Worm (Caenorhabditis elegans) whole organism, L2 larva: ENCODE data around the gene srh-211.

Experiments used
- F13H6.1 ChIP-seq: sonication (generic microtip); optimal IDR thresholded peaks from 2 replicates; lab custom pipeline; 2016; ENCODE audit warnings: missing genetic modification characterization, missing compliant biosample characterization
- R02D3.7 ChIP-seq: fragments of 150-350 bp; optimal IDR thresholded peaks from 2 replicates; lab custom pipeline; 2014; ENCODE audit warnings: missing biosample characterization, missing genetic modification characterization
- ZK546.5 ChIP-seq: sonication (generic microtip); optimal IDR thresholded peaks from 2 replicates; lab custom pipeline; 2017; ENCODE audit warnings: missing biosample characterization, missing genetic modification characterization
- alr-1 ChIP-seq: fragments of 150-350 bp; optimal IDR thresholded peaks from 2 replicates; lab custom pipeline; 2014; ENCODE audit warnings: missing biosample characterization, missing genetic modification characterization
- ceh-82 ChIP-seq: fragments of 150-350 bp; optimal IDR thresholded peaks from 2 replicates; lab custom pipeline; 2014; ENCODE audit warnings: missing biosample characterization, missing genetic modification characterization
- crh-2 ChIP-seq: sonication (generic microtip); optimal IDR thresholded peaks from 2 replicates; lab custom pipeline; 2017; ENCODE audit warnings: missing biosample characterization, missing genetic modification characterization
- egl-27 ChIP-seq: sonication (generic microtip); optimal IDR thresholded peaks from 3 replicates; lab custom pipeline; 2017; ENCODE audit warnings: missing biosample characterization, missing genetic modification reagents, missing genetic modification characterization
- elt-1 ChIP-seq: fragments of 150-350 bp; optimal IDR thresholded peaks from 2 replicates; lab custom pipeline; 2014; ENCODE audit warnings: missing biosample characterization, missing genetic modification characterization
- elt-3 ChIP-seq: sonication (generic microtip); optimal IDR thresholded peaks from 2 replicates; lab custom pipeline; 2017; ENCODE audit warnings: missing biosample characterization, missing genetic modification characterization
- fos-1 ChIP-seq: fragments of 150-350 bp; optimal IDR thresholded peaks from 2 replicates; lab custom pipeline; 2014; ENCODE audit warnings: missing biosample characterization, missing genetic modification characterization
- lin-11 ChIP-seq: fragments of 150-350 bp; sonication (generic microtip); optimal IDR thresholded peaks from 2 replicates; lab custom pipeline; 2014; ENCODE audit warnings: missing biosample characterization, missing genetic modification characterization, inconsistent platforms, mixed read lengths
- lin-13 ChIP-seq: fragments of 150-350 bp; optimal IDR thresholded peaks from 2 replicates; lab custom pipeline; 2014; ENCODE audit warnings: missing biosample characterization, missing genetic modification reagents, missing genetic modification characterization
- lin-39 ChIP-seq: fragments of 150-350 bp; optimal IDR thresholded peaks from 2 replicates; lab custom pipeline; 2014; ENCODE audit warnings: missing biosample characterization, missing genetic modification reagents, missing genetic modification characterization
- lsy-2 ChIP-seq, 2 experiments: fragments of 150-350 bp in 1 of 2; sonication (generic microtip) in 1 of 2; optimal IDR thresholded peaks; 2 replicates each; lab custom pipeline; 2014 to 2017; ENCODE audit warnings: missing biosample characterization in 2 of 2, missing genetic modification characterization in 2 of 2
- mbf-1 ChIP-seq: sonication (generic microtip); optimal IDR thresholded peaks from 2 replicates; lab custom pipeline; 2017; ENCODE audit warnings: missing biosample characterization, missing genetic modification characterization
- nhr-10 ChIP-seq: sonication (generic microtip); optimal IDR thresholded peaks from 2 replicates; lab custom pipeline; 2017; ENCODE audit warnings: missing biosample characterization, missing genetic modification characterization
- nhr-11 ChIP-seq: fragments of 150-350 bp; optimal IDR thresholded peaks from 2 replicates; lab custom pipeline; 2014; ENCODE audit warnings: missing biosample characterization, missing genetic modification characterization
- nhr-12 ChIP-seq: fragments of 150-350 bp; optimal IDR thresholded peaks from 2 replicates; lab custom pipeline; 2014; ENCODE audit warnings: missing biosample characterization, missing genetic modification characterization
- nhr-129 ChIP-seq: fragments of 150-350 bp; optimal IDR thresholded peaks from 2 replicates; lab custom pipeline; 2014; ENCODE audit warnings: missing biosample characterization, missing genetic modification characterization
- nhr-21 ChIP-seq: fragments of 150-350 bp; optimal IDR thresholded peaks from 2 replicates; lab custom pipeline; 2014; ENCODE audit warnings: missing biosample characterization, missing genetic modification characterization
- nhr-237 ChIP-seq: fragments of 150-350 bp; optimal IDR thresholded peaks from 2 replicates; lab custom pipeline; 2014; ENCODE audit warnings: missing biosample characterization, missing genetic modification characterization
- nhr-25 ChIP-seq: fragments of 150-350 bp; sonication (generic microtip); optimal IDR thresholded peaks from 3 replicates; lab custom pipeline; 2014; ENCODE audit warnings: missing biosample characterization, missing genetic modification characterization
- peb-1 ChIP-seq: fragments of 150-350 bp; optimal IDR thresholded peaks from 2 replicates; lab custom pipeline; 2014; ENCODE audit warnings: missing biosample characterization, missing genetic modification characterization
- sem-4 ChIP-seq: fragments of 150-350 bp; optimal IDR thresholded peaks from 2 replicates; lab custom pipeline; 2014; ENCODE audit warnings: missing biosample characterization, missing genetic modification reagents, missing genetic modification characterization
- skn-1 ChIP-seq: sonication (generic microtip); optimal IDR thresholded peaks from 2 replicates; lab custom pipeline; 2017; ENCODE audit warnings: missing biosample characterization, missing genetic modification characterization
- sma-3 ChIP-seq: sonication (generic microtip); optimal IDR thresholded peaks from 2 replicates; lab custom pipeline; 2016; ENCODE audit warnings: missing genetic modification reagents, missing genetic modification characterization, missing compliant biosample characterization
- snpc-4 ChIP-seq: fragments of 150-350 bp; optimal IDR thresholded peaks from 2 replicates; lab custom pipeline; 2014; ENCODE audit warnings: missing biosample characterization, missing genetic modification characterization
- unc-39 ChIP-seq: fragments of 150-350 bp; optimal IDR thresholded peaks from 2 replicates; lab custom pipeline; 2014; ENCODE audit warnings: missing biosample characterization, missing genetic modification characterization
- unc-55 ChIP-seq: fragments of 150-350 bp; sonication (generic microtip); optimal IDR thresholded peaks from 3 replicates; lab custom pipeline; 2014; ENCODE audit warnings: missing biosample characterization, missing genetic modification reagents, missing genetic modification characterization
- unc-62 ChIP-seq: fragments of 150-350 bp; optimal IDR thresholded peaks from 2 replicates; lab custom pipeline; 2014; ENCODE audit warnings: missing biosample characterization, missing genetic modification reagents, missing genetic modification characterization
- zag-1 ChIP-seq: fragments of 150-350 bp; optimal IDR thresholded peaks from 2 replicates; lab custom pipeline; 2014; ENCODE audit warnings: missing biosample characterization, missing genetic modification characterization
- ztf-1 ChIP-seq: fragments of 200-800 bp; sonication (Bioruptor generic); conservative IDR thresholded peaks from 2 replicates; pipeline ENCODE4 v1.3.6; 2022; ENCODE audit warnings: missing genetic modification characterization, missing compliant biosample characterization
- ztf-11 ChIP-seq: sonication (generic microtip); optimal IDR thresholded peaks from 2 replicates; lab custom pipeline; 2017; ENCODE audit warnings: missing biosample characterization, missing genetic modification characterization
- ztf-4 ChIP-seq: fragments of 150-350 bp; optimal IDR thresholded peaks from 2 replicates; lab custom pipeline; 2014; ENCODE audit warnings: missing biosample characterization, missing genetic modification characterization

Gene srh-211

DNA sequence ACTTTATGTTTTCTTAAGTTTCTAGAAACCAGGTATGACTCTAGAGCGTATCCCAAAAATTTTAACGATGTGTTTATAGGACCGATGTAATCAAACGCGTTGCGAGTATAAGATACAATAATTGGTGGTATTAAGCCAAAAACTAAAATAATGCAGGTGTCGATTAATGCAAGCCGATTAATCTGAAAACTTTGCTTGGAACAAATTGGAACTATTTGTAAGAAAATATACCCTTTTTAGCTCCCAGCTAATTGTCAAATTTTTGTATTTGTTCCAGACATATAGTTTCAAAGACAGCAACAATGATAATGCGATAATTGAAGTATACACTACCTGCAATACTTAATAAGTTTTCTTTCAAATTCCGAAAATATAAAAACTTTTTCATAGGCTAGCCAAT lies at the start of gene srh-211:
TSS of gene srh-211 (minus strand) at position 101 of the 400 bp plus-strand sequence.
- TF ChIP-seq fos-1 (no peak), nhr-11 (tag; lab: Kevin White, UChicago) (no peak), peb-1 (tag; lab: Kevin White, UChicago) (no peak), sma-3 (no peak), R02D3.7 (tag; lab: Kevin White, UChicago) (no peak), elt-3 (no peak), ztf-1 (GFP tag; lab: Robert Waterston, UW) (no peak), ZK546.5 (tag; lab: Kevin White, UChicago) (no peak), crh-2 (tag; lab: Kevin White, UChicago) (no peak), elt-1 (tag; lab: Kevin White, UChicago) (no peak), unc-62 (no peak)
- TF ChIP-seq, all 48 proteins: peak for 0

DNA sequence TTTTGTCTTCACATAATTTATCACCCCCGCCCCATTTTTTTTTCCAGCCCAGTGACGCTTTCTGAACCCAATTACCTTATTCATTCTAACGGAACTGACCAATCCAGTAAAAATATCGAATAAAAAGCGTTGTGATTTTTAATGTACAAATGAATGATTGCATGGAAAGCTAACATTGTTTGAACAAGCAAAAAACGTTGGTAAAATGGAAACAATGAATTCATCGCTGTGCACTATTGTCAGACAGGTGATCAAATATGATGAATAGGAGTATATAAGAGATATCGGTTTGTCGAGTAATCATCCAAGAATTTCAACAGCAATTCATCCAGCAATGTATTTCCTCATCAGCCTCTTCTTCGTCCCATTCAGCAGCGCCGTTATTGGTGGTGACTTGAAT lies 48.4 kb upstream of the srh-211 start, which contains the start of gene phat-4:
TSS of gene phat-4 (plus strand) at position 301 of the 400 bp plus-strand sequence.
- TF ChIP-seq nhr-11 (tag; lab: Kevin White, UChicago), result no peak
- no peak for TF ChIP-seq nhr-10 (tag; lab: Kevin White, UChicago)
- TF ChIP-seq sem-4 (tag; lab: Kevin White, UChicago), result no peak
- TF ChIP-seq nhr-12, result no peak
- no peak for TF ChIP-seq unc-39
- TF ChIP-seq nhr-129 (tag; lab: Kevin White, UChicago), result no peak
- no peak for TF ChIP-seq elt-3

DNA sequence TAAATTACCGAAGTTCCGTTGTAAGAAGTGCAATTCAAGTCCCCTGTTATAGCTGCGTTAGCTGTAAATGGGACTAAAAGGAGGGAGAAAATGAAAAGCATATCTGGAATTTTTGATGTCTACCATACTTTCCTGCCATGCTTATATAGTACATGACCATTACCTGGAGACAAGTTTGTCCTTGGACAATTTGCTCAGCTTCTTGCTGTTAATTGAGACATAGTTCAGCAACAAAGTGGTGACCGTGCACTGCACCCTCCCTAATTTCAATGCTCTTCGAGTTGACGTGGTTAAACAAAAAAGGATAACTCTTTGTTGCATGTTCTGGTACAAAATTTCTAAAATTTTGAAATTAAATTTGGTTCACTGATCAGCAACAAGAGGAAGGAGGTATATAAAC lies 46.3 kb upstream of the srh-211 start, which contains the start of gene T05B4.13:
TSS of gene T05B4.13 (minus strand) at position 101 of the 400 bp plus-strand sequence.
- TF ChIP-seq lin-11 (tag; lab: Kevin White, UChicago) (no peak), elt-3 (no peak), egl-27 (no peak), lin-13 (no peak), ceh-82 (tag; lab: Kevin White, UChicago) (no peak), unc-39 (no peak), peb-1 (tag; lab: Kevin White, UChicago) (no peak), unc-55 (GFP tag; lab: Kevin White, UChicago) (no peak), skn-1 (tag; lab: Kevin White, UChicago) (no peak), elt-1 (tag; lab: Kevin White, UChicago) (no peak), lin-39 (tag; lab: Kevin White, UChicago) (no peak), ZK546.5 (tag; lab: Kevin White, UChicago) (no peak), crh-2 (tag; lab: Kevin White, UChicago) (no peak), nhr-11 (tag; lab: Kevin White, UChicago) (no peak), ztf-1 (GFP tag; lab: Robert Waterston, UW) (no peak), ztf-4 (tag; lab: Kevin White, UChicago) (no peak), nhr-21 (tag; lab: Kevin White, UChicago) (no peak)

- no peak for TF ChIP-seq lin-11 (tag; lab: Kevin White, UChicago)
These were observed 44.4 kb upstream of the srh-211 start, which contains the start of gene T05B4.12 for ce11 chrV:4125552-4126084. T05B4.12 (minus strand) TSS chrV:4126034.

ce11 chrV:4122415-4122814 lies 41.2 kb upstream of the srh-211 start, which contains the start of gene phat-5:
phat-5 (minus strand) TSS chrV:4122515.
- TF ChIP-seq skn-1 (tag; lab: Kevin White, UChicago) (no peak), unc-55 (GFP tag; lab: Kevin White, UChicago) (no peak), nhr-11 (tag; lab: Kevin White, UChicago) (no peak), lsy-2 (tag; optimal IDR thresholded peaks at IDR 0.05; lab: Kevin White, UChicago) (no peak), alr-1 (tag; lab: Kevin White, UChicago) (no peak), unc-62 (no peak), nhr-237 (tag; lab: Kevin White, UChicago) (no peak), mbf-1 (tag; lab: Kevin White, UChicago) (no peak), ceh-82 (tag; lab: Kevin White, UChicago) (no peak), ztf-4 (tag; lab: Kevin White, UChicago) (no peak), sma-3 (no peak), nhr-129 (tag; lab: Kevin White, UChicago) (no peak), lin-11 (tag; lab: Kevin White, UChicago) (no peak), F13H6.1 (tag; lab: Kevin White, UChicago) (no peak), nhr-25 (tag; lab: Kevin White, UChicago) (no peak), ZK546.5 (tag; lab: Kevin White, UChicago) (no peak), ztf-11 (no peak), zag-1 (tag; lab: Kevin White, UChicago) (no peak), snpc-4 (tag; lab: Kevin White, UChicago) (no peak), nhr-12 (no peak)
